Worm (Caenorhabditis elegans) whole organism, young adult: Measurements from ENCODE around the gene Y49F6B.8.

Experiments
- bed-2 ChIP-seq: fragments of 200-800 bp; sonication (Bioruptor generic); IDR thresholded peaks from 2 replicates; pipeline ENCODE4 v1.3.6; 2022; ENCODE audit warnings: missing genetic modification reagents, missing genetic modification characterization, missing compliant biosample characterization
- lsl-1 ChIP-seq: fragments of 200-800 bp; sonication (Bioruptor generic); optimal IDR thresholded peaks from 2 replicates; lab custom pipeline; 2018; ENCODE audit warnings: mild to moderate bottlenecking, missing genetic modification characterization, moderate library complexity, missing compliant biosample characterization
- nhr-90 ChIP-seq: sonication (generic microtip); optimal IDR thresholded peaks from 2 replicates; lab custom pipeline; 2016; ENCODE audit warnings: missing genotype, mild to moderate bottlenecking, missing genetic modification characterization, missing compliant biosample characterization

- no peak for TF ChIP-seq nhr-90 (tag; lab: Kevin White, UChicago)
- TF ChIP-seq lsl-1 (GFP tag; lab: Kevin White, UChicago) = no peak
- TF ChIP-seq bed-2 = no peak
Observed at ce11 chrII:3515384-3516053, 34.0 kb upstream of the Y49F6B.8 start, which contains the start of the genes Y49F6B.14 and clec-125.
